Fruit fly (Drosophila melanogaster) whole organism, embryonic: ENCODE data around the gene red.
A peak's percentile ranks its signal among the peaks of the same experiment; 100 is the strongest.

Source experiments
- Antp ChIP-seq: fragments of 200-800 bp; sonication (Bioruptor generic); optimal IDR thresholded peaks from 3 replicates; lab custom pipeline; 2016; ENCODE audit warnings: missing biosample characterization, missing genetic modification characterization
- CG10147 ChIP-seq: fragments of 200-800 bp; sonication (Bioruptor generic); optimal IDR thresholded peaks from 2 replicates; lab custom pipeline; 2019; ENCODE audit warnings: missing biosample characterization, mild to moderate bottlenecking, missing genetic modification characterization, moderate library complexity
- CG1024 ChIP-seq: fragments of 200-800 bp; sonication (Bioruptor generic); IDR thresholded peaks from 2 replicates; pipeline ENCODE4 v1.3.6; 2022; ENCODE audit warnings: missing biosample characterization, missing genetic modification characterization
- CG11504 ChIP-seq: fragments of 200-800 bp; sonication (Bioruptor generic); optimal IDR thresholded peaks from 3 replicates; lab custom pipeline; 2019; ENCODE audit warnings: missing biosample characterization, mild to moderate bottlenecking, missing genetic modification characterization, moderate library complexity
- CG13775 ChIP-seq: fragments of 200-800 bp; sonication (Bioruptor generic); optimal IDR thresholded peaks from 3 replicates; lab custom pipeline; 2017; ENCODE audit warnings: missing biosample characterization, mild to moderate bottlenecking, missing genetic modification characterization
- CG15269 ChIP-seq: fragments of 200-800 bp; sonication (Bioruptor generic); optimal IDR thresholded peaks from 2 replicates; lab custom pipeline; 2018; ENCODE audit warnings: missing biosample characterization, mild to moderate bottlenecking, missing genetic modification characterization, moderate library complexity
- CG15479 ChIP-seq: fragments of 200-800 bp; sonication (Bioruptor generic); optimal IDR thresholded peaks from 3 replicates; lab custom pipeline; 2019; ENCODE audit warnings: missing biosample characterization, mild to moderate bottlenecking, missing genetic modification characterization, moderate library complexity
- CG16815 ChIP-seq: fragments of 200-800 bp; sonication (Bioruptor generic); optimal IDR thresholded peaks from 3 replicates; lab custom pipeline; 2017; ENCODE audit warnings: missing biosample characterization, mild to moderate bottlenecking, missing genetic modification characterization
- CG17385 ChIP-seq: fragments of 200-800 bp; sonication (Bioruptor generic); optimal IDR thresholded peaks from 3 replicates; lab custom pipeline; 2018; ENCODE audit warnings: missing biosample characterization, mild to moderate bottlenecking, missing genetic modification characterization
- CG1832 ChIP-seq: fragments of 200-800 bp; sonication (Bioruptor generic); optimal IDR thresholded peaks from 2 replicates; lab custom pipeline; 2017; ENCODE audit warnings: missing biosample characterization, mild to moderate bottlenecking, missing genetic modification characterization, inconsistent platforms
- CG2120 ChIP-seq: fragments of 200-800 bp; sonication (Bioruptor generic); optimal IDR thresholded peaks from 3 replicates; lab custom pipeline; 2016; ENCODE audit warnings: missing biosample characterization, missing genetic modification characterization
- CG2678 ChIP-seq: fragments of 200-800 bp; sonication (Bioruptor generic); optimal IDR thresholded peaks from 3 replicates; lab custom pipeline; 2019; ENCODE audit warnings: missing biosample characterization, mild to moderate bottlenecking, missing genetic modification characterization, moderate library complexity
- CG2712 ChIP-seq: fragments of 200-800 bp; optimal IDR thresholded peaks from 3 replicates; lab custom pipeline; 2019; ENCODE audit warnings: missing biosample characterization, mild to moderate bottlenecking, missing genetic modification characterization, moderate library complexity
- CG34224 ChIP-seq: fragments of 200-800 bp; sonication (Bioruptor generic); IDR thresholded peaks from 3 replicates; pipeline ENCODE4 v1.3.6; 2022; ENCODE audit warnings: missing biosample characterization, missing genetic modification characterization; ENCODE audit not compliant: partially characterized antibody
- CG4854 ChIP-seq: fragments of 200-800 bp; sonication (Bioruptor generic); optimal IDR thresholded peaks from 2 replicates; lab custom pipeline; 2016; ENCODE audit warnings: missing biosample characterization, missing genetic modification characterization, inconsistent platforms
- CG5180 ChIP-seq: fragments of 200-800 bp; sonication (Bioruptor generic); optimal IDR thresholded peaks from 3 replicates; lab custom pipeline; 2017; ENCODE audit warnings: missing biosample characterization, missing genetic modification characterization, mild to moderate bottlenecking, moderate library complexity, missing genetic modification reagents
- CG6254 ChIP-seq: fragments of 200-800 bp; sonication (Bioruptor generic); optimal IDR thresholded peaks from 3 replicates; lab custom pipeline; 2017; ENCODE audit warnings: mild to moderate bottlenecking, missing biosample characterization, missing genetic modification reagents, missing genetic modification characterization
- CG6765 ChIP-seq: fragments of 200-800 bp; sonication (Bioruptor generic); optimal IDR thresholded peaks from 3 replicates; lab custom pipeline; 2017; ENCODE audit warnings: missing biosample characterization, mild to moderate bottlenecking, missing genetic modification characterization
- CG8944 ChIP-seq: fragments of 200-800 bp; sonication (Bioruptor generic); optimal IDR thresholded peaks from 3 replicates; lab custom pipeline; 2016; ENCODE audit warnings: missing biosample characterization, missing genetic modification characterization
- CG9609 ChIP-seq: fragments of 200-800 bp; sonication (Bioruptor generic); optimal IDR thresholded peaks from 3 replicates; lab custom pipeline; 2016; ENCODE audit warnings: missing biosample characterization, missing genetic modification characterization
- Camta ChIP-seq: fragments of 200-800 bp; sonication (Bioruptor generic); optimal IDR thresholded peaks from 2 replicates; lab custom pipeline; 2016; ENCODE audit warnings: missing biosample characterization, missing genetic modification characterization
- Dad ChIP-seq: fragments of 200-800 bp; sonication (Bioruptor generic); optimal IDR thresholded peaks from 3 replicates; lab custom pipeline; 2016; ENCODE audit warnings: missing biosample characterization, missing genetic modification characterization
- Dip3 ChIP-seq: fragments of 200-800 bp; sonication (Bioruptor generic); optimal IDR thresholded peaks from 3 replicates; lab custom pipeline; 2016; ENCODE audit warnings: missing biosample characterization, missing genetic modification characterization
- ERR ChIP-seq: fragments of 200-800 bp; sonication (Bioruptor generic); optimal IDR thresholded peaks from 2 replicates; lab custom pipeline; 2016; ENCODE audit warnings: missing biosample characterization, missing genetic modification characterization
- Ets65A ChIP-seq: fragments of 200-800 bp; sonication (Bioruptor generic); peaks from one replicate; lab custom pipeline; 2016; ENCODE audit warnings: missing biosample characterization, missing genetic modification characterization
- Fer3 ChIP-seq: fragments of 200-800 bp; sonication (Bioruptor generic); optimal IDR thresholded peaks from 2 replicates; lab custom pipeline; 2018; ENCODE audit warnings: missing biosample characterization, mild to moderate bottlenecking, missing genetic modification characterization, moderate library complexity
- HLH54F ChIP-seq: fragments of 200-800 bp; sonication (Bioruptor generic); optimal IDR thresholded peaks from 3 replicates; lab custom pipeline; 2016; ENCODE audit warnings: missing biosample characterization, missing genetic modification characterization
- Hand ChIP-seq: fragments of 200-800 bp; sonication (Bioruptor generic); optimal IDR thresholded peaks from 2 replicates; lab custom pipeline; 2017; ENCODE audit warnings: mild to moderate bottlenecking, missing biosample characterization, missing genetic modification reagents, missing genetic modification characterization
- HmgZ ChIP-seq: fragments of 200-800 bp; sonication (Bioruptor generic); optimal IDR thresholded peaks from 2 replicates; lab custom pipeline; 2018; ENCODE audit warnings: missing biosample characterization, mild to moderate bottlenecking, missing genetic modification characterization
- NfI ChIP-seq: fragments of 200-800 bp; sonication (Bioruptor generic); optimal IDR thresholded peaks from 3 replicates; lab custom pipeline; 2018; ENCODE audit warnings: missing biosample characterization, mild to moderate bottlenecking, missing genetic modification characterization, moderate library complexity
- Sox102F ChIP-seq: fragments of 200-800 bp; sonication (Bioruptor generic); optimal IDR thresholded peaks from 2 replicates; lab custom pipeline; 2018; ENCODE audit warnings: missing biosample characterization, mild to moderate bottlenecking, missing genetic modification characterization, moderate library complexity
- Sry-δ ChIP-seq: fragments of 200-800 bp; sonication (Bioruptor generic); optimal IDR thresholded peaks from 2 replicates; lab custom pipeline; 2016; ENCODE audit warnings: missing biosample characterization, missing genetic modification characterization
- Taf1 ChIP-seq: fragments of 200-800 bp; sonication (Bioruptor generic); IDR thresholded peaks from 2 replicates; pipeline ENCODE4 v1.3.6; 2022; ENCODE audit warnings: missing biosample characterization, missing genetic modification characterization
- Vsx1 ChIP-seq: fragments of 200-800 bp; sonication (Bioruptor generic); optimal IDR thresholded peaks from 2 replicates; lab custom pipeline; 2017; ENCODE audit warnings: missing biosample characterization, mild to moderate bottlenecking, missing genetic modification characterization, missing genetic modification reagents
- ap ChIP-seq: fragments of 200-800 bp; sonication (Bioruptor generic); IDR thresholded peaks from 2 replicates; pipeline ENCODE4 v1.3.6; 2022; ENCODE audit warnings: missing biosample characterization, missing genetic modification characterization
- cato ChIP-seq: fragments of 200-800 bp; sonication (Bioruptor generic); optimal IDR thresholded peaks from 2 replicates; lab custom pipeline; 2016; ENCODE audit warnings: missing biosample characterization, missing genetic modification characterization, borderline replicate concordance
- chn ChIP-seq: fragments of 200-800 bp; sonication (Bioruptor generic); optimal IDR thresholded peaks from 2 replicates; lab custom pipeline; 2016; ENCODE audit warnings: missing biosample characterization, missing genetic modification characterization
- crc ChIP-seq: fragments of 200-800 bp; sonication (Bioruptor generic); optimal IDR thresholded peaks from 2 replicates; lab custom pipeline; 2016; ENCODE audit warnings: missing biosample characterization, missing genetic modification characterization
- dmrt99B ChIP-seq: fragments of 200-800 bp; sonication (Bioruptor generic); optimal IDR thresholded peaks from 2 replicates; lab custom pipeline; 2018; ENCODE audit warnings: missing biosample characterization, mild to moderate bottlenecking, missing genetic modification characterization, moderate library complexity
- esg ChIP-seq: fragments of 200-800 bp; sonication (Bioruptor generic); conservative IDR thresholded peaks from 2 replicates; pipeline ENCODE4 v1.3.6; 2022; ENCODE audit warnings: missing biosample characterization, missing genetic modification characterization
- exex ChIP-seq: fragments of 200-800 bp; sonication (Bioruptor generic); optimal IDR thresholded peaks from 4 replicates; lab custom pipeline; 2018; ENCODE audit warnings: missing biosample characterization, mild to moderate bottlenecking, missing genetic modification characterization, moderate library complexity
- fu2 ChIP-seq: fragments of 200-800 bp; sonication (Bioruptor generic); optimal IDR thresholded peaks from 2 replicates; lab custom pipeline; 2016; ENCODE audit warnings: missing biosample characterization, missing genetic modification characterization
- ind ChIP-seq: fragments of 200-800 bp; sonication (Bioruptor generic); optimal IDR thresholded peaks from 3 replicates; lab custom pipeline; 2016; ENCODE audit warnings: missing biosample characterization, missing genetic modification characterization
- luna ChIP-seq: fragments of 200-800 bp; sonication (Bioruptor generic); optimal IDR thresholded peaks from 2 replicates; lab custom pipeline; 2016; ENCODE audit warnings: missing biosample characterization, missing genetic modification characterization
- mam ChIP-seq: fragments of 200-800 bp; sonication (Bioruptor generic); optimal IDR thresholded peaks from 3 replicates; lab custom pipeline; 2016; ENCODE audit warnings: missing biosample characterization, missing genetic modification characterization
- nmo ChIP-seq: fragments of 200-800 bp; sonication (Bioruptor generic); optimal IDR thresholded peaks from 2 replicates; lab custom pipeline; 2018; ENCODE audit warnings: missing biosample characterization, mild to moderate bottlenecking, missing genetic modification characterization, moderate library complexity
- scrt ChIP-seq: fragments of 200-800 bp; sonication (Bioruptor generic); optimal IDR thresholded peaks from 2 replicates; lab custom pipeline; 2018; ENCODE audit warnings: missing biosample characterization, mild to moderate bottlenecking, missing genetic modification characterization, moderate library complexity
- stc ChIP-seq: fragments of 200-800 bp; sonication (Bioruptor generic); IDR thresholded peaks from 2 replicates; pipeline ENCODE4 v1.3.6; 2022; ENCODE audit warnings: missing biosample characterization, missing genetic modification characterization
- tio ChIP-seq: fragments of 200-800 bp; sonication (Bioruptor generic); optimal IDR thresholded peaks from 2 replicates; lab custom pipeline; 2017; ENCODE audit warnings: missing biosample characterization, missing genetic modification characterization, inconsistent platforms
- unpg ChIP-seq: fragments of 200-800 bp; sonication (Bioruptor generic); optimal IDR thresholded peaks from 3 replicates; lab custom pipeline; 2018; ENCODE audit warnings: missing biosample characterization, mild to moderate bottlenecking, missing genetic modification characterization, moderate library complexity

red gene

DNA sequence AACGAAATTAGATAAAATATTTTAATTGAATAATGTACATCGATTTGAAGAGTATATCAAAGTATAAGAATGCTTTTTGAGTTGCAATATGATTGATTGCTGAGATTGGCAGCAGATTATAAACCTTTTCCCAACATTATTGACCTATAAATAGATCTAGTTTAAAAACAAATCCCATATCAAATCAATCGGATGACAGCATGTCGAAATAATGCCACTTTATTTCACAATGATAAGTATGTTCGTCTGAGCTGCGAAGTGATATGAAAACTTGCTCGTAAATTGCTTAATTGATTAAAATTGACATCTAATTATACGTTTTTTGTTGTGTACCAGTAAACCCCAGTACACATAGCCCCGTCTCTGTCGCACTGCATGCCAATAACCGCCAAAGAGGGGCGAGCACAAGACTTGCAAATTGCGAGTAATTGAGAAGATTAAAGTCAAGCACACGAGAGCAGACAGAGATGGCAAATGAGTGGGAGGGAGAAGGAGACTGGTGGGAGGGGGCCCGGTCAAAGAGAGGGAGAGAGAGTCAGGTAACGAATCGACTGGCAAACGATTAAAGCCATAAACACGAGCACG, 5.7 kb upstream of the red start (continued):
- TF ChIP-seq CG6254 (GFP tag; lab: Kevin White, UChicago) (no peak), CG1024 (GFP tag; lab: Robert Waterston, UW) (no peak), fu2 (peak; percentile 62), CG1832 (GFP tag; lab: Kevin White, UChicago) (peak; percentile 83), CG2712 (tag; lab: Kevin White, UChicago) (peak; percentile 29), HmgZ (peak; percentile 4), mam (GFP tag; lab: Kevin White, UChicago) (peak; percentile 70), crc (GFP tag; lab: Kevin White, UChicago) (peak; percentile 49), CG13775 (GFP tag; lab: Kevin White, UChicago) (peak; percentile 56), CG34224 (GFP tag; lab: Robert Waterston, UW) (no peak), CG9609 (GFP tag; lab: Kevin White, UChicago) (no peak), Fer3 (tag; lab: Kevin White, UChicago) (peak; percentile 10), Vsx1 (GFP tag; lab: Kevin White, UChicago) (peak; percentile 64), chn (GFP tag; lab: Kevin White, UChicago) (peak; percentile 1), CG10147 (GFP tag; lab: Kevin White, UChicago) (peak; percentile 52), CG2678 (tag; lab: Kevin White, UChicago) (peak; percentile 55), CG16815 (GFP tag; lab: Kevin White, UChicago) (peak; percentile 10), CG4854 (GFP tag; lab: Kevin White, UChicago) (peak; percentile 7), luna (peak; percentile 60), Dad (no peak), ind (GFP tag; lab: Kevin White, UChicago) (peak; percentile 34), ERR (GFP tag; lab: Kevin White, UChicago) (peak; percentile 4), Antp (GFP tag; lab: Kevin White, UChicago) (peak; percentile 23), NfI (GFP tag; lab: Kevin White, UChicago) (peak; percentile 19), stc (GFP tag; lab: Robert Waterston, UW) (no peak), esg (GFP tag; lab: Robert Waterston, UW) (no peak), CG5180 (no peak), CG2120 (GFP tag; lab: Kevin White, UChicago) (peak; percentile 79), CG11504 (tag; lab: Kevin White, UChicago) (peak; percentile 22), unpg (peak; percentile 27), CG17385 (GFP tag; lab: Kevin White, UChicago) (peak; percentile 18), dmrt99B (tag; lab: Kevin White, UChicago) (peak; percentile 40), Taf1 (GFP tag; lab: Robert Waterston, UW) (no peak), scrt (GFP tag; lab: Kevin White, UChicago) (peak; percentile 14), CG8944 (GFP tag; lab: Kevin White, UChicago) (peak; percentile 31), Hand (GFP tag; lab: Kevin White, UChicago) (peak; percentile 11), Camta (peak; percentile 8), Sry-δ (GFP tag; lab: Kevin White, UChicago) (peak; percentile 9), HLH54F (GFP tag; lab: Kevin White, UChicago) (peak; percentile 29), exex (tag; lab: Kevin White, UChicago) (peak; percentile 73), tio (GFP tag; lab: Kevin White, UChicago) (peak; percentile 67), cato (GFP tag; lab: Kevin White, UChicago) (no peak), CG15479 (peak; percentile 88), CG15269 (tag; lab: Kevin White, UChicago) (peak; percentile 47), Sox102F (GFP tag; lab: Kevin White, UChicago) (peak; percentile 49), nmo (peak; percentile 42), ap (no peak), Dip3 (GFP tag; lab: Kevin White, UChicago) (peak; percentile 37), Ets65A (GFP tag; lab: Kevin White, UChicago) (peak; percentile 79), CG6765 (peak; percentile 25)
